Fruit fly (Drosophila melanogaster) whole organism, adult: ENCODE data around the gene jim.

Experiments used
- CG14711 ChIP-seq: fragments of 200-800 bp; sonication (Bioruptor generic); optimal IDR thresholded peaks from 2 replicates; lab custom pipeline; 2018; ENCODE audit warnings: missing biosample characterization, mild to moderate bottlenecking, missing genetic modification characterization, moderate library complexity
- CG33017 ChIP-seq: fragments of 200-800 bp; sonication (Bioruptor generic); optimal IDR thresholded peaks from 2 replicates; lab custom pipeline; 2018; ENCODE audit warnings: missing biosample characterization, mild to moderate bottlenecking, missing genetic modification characterization, moderate library complexity
- CG5204 ChIP-seq: fragments of 200-800 bp; sonication (Bioruptor generic); optimal IDR thresholded peaks from 2 replicates; lab custom pipeline; 2016; ENCODE audit warnings: missing biosample characterization, missing genetic modification characterization
- CG7045 ChIP-seq: fragments of 200-800 bp; sonication (Bioruptor generic); optimal IDR thresholded peaks from 2 replicates; lab custom pipeline; 2017; ENCODE audit warnings: missing biosample characterization, mild to moderate bottlenecking, missing genetic modification characterization
- CG7101 ChIP-seq: fragments of 200-800 bp; sonication (Bioruptor generic); optimal IDR thresholded peaks from 2 replicates; lab custom pipeline; 2018; ENCODE audit warnings: missing biosample characterization, mild to moderate bottlenecking, missing genetic modification characterization, moderate library complexity
- Hr96 ChIP-seq: fragments of 200-800 bp; sonication (Bioruptor generic); optimal IDR thresholded peaks from 2 replicates; lab custom pipeline; 2016; ENCODE audit warnings: missing biosample characterization, missing genetic modification characterization

dm6 chr3L:22836768-22837167 lies 1.8 kb upstream of the jim start, which contains the start of the genes CG11226 and CG45428:
- TF ChIP-seq CG33017 (tag; lab: Kevin White, UChicago) (no peak), Hr96 (GFP tag; lab: Kevin White, UChicago) (no peak), CG14711 (no peak), CG7101 (tag; lab: Kevin White, UChicago) (no peak), CG5204 (GFP tag; lab: Kevin White, UChicago) (no peak), CG7045 (GFP tag; lab: Kevin White, UChicago) (no peak)
